Fruit fly (Drosophila melanogaster) whole organism, embryonic: ENCODE data around the gene mRpL35.

Experiments used
- Bgb ChIP-seq: fragments of 200-800 bp; sonication (Bioruptor generic); IDR thresholded peaks from 2 replicates; pipeline ENCODE4 v1.3.6; 2022; ENCODE audit warnings: missing biosample characterization, missing genetic modification characterization; ENCODE audit not compliant: partially characterized antibody
- CG1024 ChIP-seq: fragments of 200-800 bp; sonication (Bioruptor generic); IDR thresholded peaks from 2 replicates; pipeline ENCODE4 v1.3.6; 2022; ENCODE audit warnings: missing biosample characterization, missing genetic modification characterization
- CG11093 ChIP-seq: fragments of 200-800 bp; sonication (Bioruptor generic); IDR thresholded peaks from 3 replicates; pipeline ENCODE4 v1.3.6; 2022; ENCODE audit warnings: missing biosample characterization, missing genetic modification characterization
- CG11456 ChIP-seq: fragments of 200-800 bp; sonication (Bioruptor generic); IDR thresholded peaks from 3 replicates; pipeline ENCODE4 v1.3.6; 2022; ENCODE audit warnings: missing biosample characterization, missing genetic modification characterization
- CG13624 ChIP-seq: fragments of 200-800 bp; sonication (Bioruptor generic); optimal IDR thresholded peaks from 2 replicates; lab custom pipeline; 2016; ENCODE audit warnings: missing biosample characterization, missing genetic modification characterization
- CG1647 ChIP-seq: fragments of 200-800 bp; sonication (Bioruptor generic); optimal IDR thresholded peaks from 3 replicates; lab custom pipeline; 2016; ENCODE audit warnings: missing biosample characterization, missing genetic modification characterization
- CG17328 ChIP-seq: fragments of 200-800 bp; sonication (Bioruptor generic); IDR thresholded peaks from 2 replicates; pipeline ENCODE4 v1.3.6; 2022; ENCODE audit warnings: missing biosample characterization, missing genetic modification characterization
- CG33213 ChIP-seq: fragments of 200-800 bp; sonication (Bioruptor generic); optimal IDR thresholded peaks from 3 replicates; lab custom pipeline; 2016; ENCODE audit warnings: missing biosample characterization, missing genetic modification characterization
- CG4707 ChIP-seq: fragments of 200-800 bp; sonication (Bioruptor generic); optimal IDR thresholded peaks from 2 replicates; lab custom pipeline; 2018; ENCODE audit warnings: missing biosample characterization, mild to moderate bottlenecking, missing genetic modification characterization, moderate library complexity
- CG6254 ChIP-seq: fragments of 200-800 bp; sonication (Bioruptor generic); optimal IDR thresholded peaks from 3 replicates; lab custom pipeline; 2017; ENCODE audit warnings: mild to moderate bottlenecking, missing biosample characterization, missing genetic modification reagents, missing genetic modification characterization
- CG6272 ChIP-seq: fragments of 200-800 bp; sonication (Bioruptor generic); IDR thresholded peaks from 2 replicates; pipeline ENCODE4 v1.3.6; 2022; ENCODE audit warnings: missing biosample characterization, missing genetic modification characterization
- CG7839 ChIP-seq: fragments of 200-800 bp; sonication (Bioruptor generic); optimal IDR thresholded peaks from 3 replicates; lab custom pipeline; 2018; ENCODE audit warnings: missing biosample characterization, mild to moderate bottlenecking, missing genetic modification characterization, moderate library complexity
- CG7987 ChIP-seq: fragments of 200-800 bp; sonication (Bioruptor generic); optimal IDR thresholded peaks from 2 replicates; lab custom pipeline; 2018; ENCODE audit warnings: missing biosample characterization, mild to moderate bottlenecking, missing genetic modification characterization, moderate library complexity
- CG9876 ChIP-seq: fragments of 200-800 bp; sonication (Bioruptor generic); optimal IDR thresholded peaks from 2 replicates; lab custom pipeline; 2016; ENCODE audit warnings: missing biosample characterization, missing genetic modification characterization
- CkIIα-i1 ChIP-seq: fragments of 200-800 bp; sonication (Bioruptor generic); IDR thresholded peaks from 2 replicates; pipeline ENCODE4 v1.3.6; 2022; ENCODE audit warnings: missing biosample characterization, missing genetic modification characterization
- Dad ChIP-seq: fragments of 200-800 bp; sonication (Bioruptor generic); optimal IDR thresholded peaks from 3 replicates; lab custom pipeline; 2016; ENCODE audit warnings: missing biosample characterization, missing genetic modification characterization
- Deaf1 ChIP-seq: fragments of 200-800 bp; optimal IDR thresholded peaks from 3 replicates; lab custom pipeline; 2019; ENCODE audit warnings: missing biosample characterization, mild to moderate bottlenecking, missing genetic modification characterization, moderate library complexity
- HLHmδ ChIP-seq: fragments of 200-800 bp; sonication (Bioruptor generic); optimal IDR thresholded peaks from 2 replicates; lab custom pipeline; 2018; ENCODE audit warnings: missing biosample characterization, mild to moderate bottlenecking, missing genetic modification characterization, moderate library complexity
- MESR4 ChIP-seq: fragments of 200-800 bp; sonication (Bioruptor generic); optimal IDR thresholded peaks from 2 replicates; lab custom pipeline; 2018; ENCODE audit warnings: missing biosample characterization, mild to moderate bottlenecking, missing genetic modification characterization, moderate library complexity
- Max ChIP-seq: fragments of 200-800 bp; sonication (Bioruptor generic); optimal IDR thresholded peaks from 2 replicates; lab custom pipeline; 2016; ENCODE audit warnings: missing biosample characterization, mild to moderate bottlenecking, missing genetic modification characterization
- NFAT ChIP-seq: fragments of 200-800 bp; sonication (Bioruptor generic); IDR thresholded peaks from 2 replicates; pipeline ENCODE4 v1.3.6; 2022; ENCODE audit warnings: missing biosample characterization, missing genetic modification characterization
- Neu2 ChIP-seq: fragments of 200-800 bp; sonication (Bioruptor generic); optimal IDR thresholded peaks from 3 replicates; lab custom pipeline; 2016; ENCODE audit warnings: missing biosample characterization, missing genetic modification characterization, borderline replicate concordance
- Nf-YB ChIP-seq: fragments of 200-800 bp; sonication (Bioruptor generic); optimal IDR thresholded peaks from 3 replicates; lab custom pipeline; 2019; ENCODE audit warnings: missing biosample characterization, mild to moderate bottlenecking, missing genetic modification characterization, moderate library complexity
- Poxn ChIP-seq: fragments of 200-800 bp; sonication (Bioruptor generic); IDR thresholded peaks from 2 replicates; pipeline ENCODE4 v1.3.6; 2022; ENCODE audit warnings: missing biosample characterization, missing genetic modification characterization
- Ptx1 ChIP-seq: fragments of 200-800 bp; sonication (Bioruptor generic); IDR thresholded peaks from 2 replicates; pipeline ENCODE4 v1.3.6; 2022; ENCODE audit warnings: missing biosample characterization, missing genetic modification characterization
- Scr ChIP-seq: fragments of 200-800 bp; sonication (Bioruptor generic); IDR thresholded peaks from 2 replicates; pipeline ENCODE4 v1.3.6; 2022; ENCODE audit warnings: missing biosample characterization, missing genetic modification characterization; ENCODE audit not compliant: partially characterized antibody
- Sry-δ ChIP-seq: fragments of 200-800 bp; sonication (Bioruptor generic); optimal IDR thresholded peaks from 2 replicates; lab custom pipeline; 2016; ENCODE audit warnings: missing biosample characterization, missing genetic modification characterization
- Ssrp ChIP-seq: fragments of 200-800 bp; sonication (Bioruptor generic); optimal IDR thresholded peaks from 2 replicates; lab custom pipeline; 2018; ENCODE audit warnings: missing biosample characterization, mild to moderate bottlenecking, missing genetic modification characterization, moderate library complexity
- Taf1 ChIP-seq: fragments of 200-800 bp; sonication (Bioruptor generic); IDR thresholded peaks from 2 replicates; pipeline ENCODE4 v1.3.6; 2022; ENCODE audit warnings: missing biosample characterization, missing genetic modification characterization
- YL-1 ChIP-seq: fragments of 200-800 bp; sonication (Bioruptor generic); optimal IDR thresholded peaks from 3 replicates; lab custom pipeline; 2017; ENCODE audit warnings: missing biosample characterization, mild to moderate bottlenecking, missing genetic modification characterization
- al ChIP-seq: fragments of 200-800 bp; sonication (Bioruptor generic); IDR thresholded peaks from 2 replicates; pipeline ENCODE4 v1.3.6; 2022; ENCODE audit warnings: missing biosample characterization, missing genetic modification characterization
- amos ChIP-seq: fragments of 200-800 bp; sonication (Bioruptor generic); IDR thresholded peaks from 2 replicates; pipeline ENCODE4 v1.3.6; 2022; ENCODE audit warnings: missing biosample characterization, missing genetic modification characterization; ENCODE audit not compliant: partially characterized antibody
- bowl ChIP-seq: fragments of 200-800 bp; sonication (Bioruptor generic); IDR thresholded peaks from 2 replicates; pipeline ENCODE4 v1.3.6; 2022; ENCODE audit warnings: missing biosample characterization, missing genetic modification characterization
- cg ChIP-seq: fragments of 200-800 bp; sonication (Bioruptor generic); optimal IDR thresholded peaks from 3 replicates; lab custom pipeline; 2019; ENCODE audit warnings: missing biosample characterization, mild to moderate bottlenecking, missing genetic modification characterization, moderate library complexity
- chn ChIP-seq: fragments of 200-800 bp; sonication (Bioruptor generic); optimal IDR thresholded peaks from 2 replicates; lab custom pipeline; 2016; ENCODE audit warnings: missing biosample characterization, missing genetic modification characterization
- dmrt11E ChIP-seq: fragments of 200-800 bp; sonication (Bioruptor generic); optimal IDR thresholded peaks from 3 replicates; lab custom pipeline; 2018; ENCODE audit warnings: missing biosample characterization, mild to moderate bottlenecking, missing genetic modification characterization, moderate library complexity
- fd64A ChIP-seq: fragments of 200-800 bp; sonication (Bioruptor generic); optimal IDR thresholded peaks from 3 replicates; lab custom pipeline; 2018; ENCODE audit warnings: missing biosample characterization, mild to moderate bottlenecking, missing genetic modification characterization
- fru ChIP-seq: fragments of >200 bp; optimal IDR thresholded peaks from 2 replicates; lab custom pipeline; 2017
- ken ChIP-seq: fragments of 200-800 bp; sonication (Bioruptor generic); IDR thresholded peaks from 3 replicates; pipeline ENCODE4 v1.3.6; 2022; ENCODE audit warnings: missing biosample characterization, missing genetic modification characterization
- klu ChIP-seq: fragments of 200-800 bp; sonication (Bioruptor generic); IDR thresholded peaks from 2 replicates; pipeline ENCODE4 v1.3.6; 2022; ENCODE audit warnings: missing biosample characterization, missing genetic modification characterization
- kni ChIP-seq: fragments of 200-800 bp; sonication (Bioruptor generic); optimal IDR thresholded peaks from 3 replicates; lab custom pipeline; 2017; ENCODE audit warnings: mild to moderate bottlenecking, missing biosample characterization, missing genetic modification reagents, missing genetic modification characterization
- nau ChIP-seq: fragments of 200-800 bp; sonication (Bioruptor generic); optimal IDR thresholded peaks from 3 replicates; lab custom pipeline; 2017; ENCODE audit warnings: missing biosample characterization, mild to moderate bottlenecking, missing genetic modification characterization, missing genetic modification reagents
- nerfin-2 ChIP-seq: fragments of 200-800 bp; sonication (Bioruptor generic); IDR thresholded peaks from 2 replicates; pipeline ENCODE4 v1.3.6; 2022; ENCODE audit warnings: missing biosample characterization, missing genetic modification characterization; ENCODE audit not compliant: partially characterized antibody
- p53 ChIP-seq: fragments of 200-800 bp; sonication (Bioruptor generic); optimal IDR thresholded peaks from 2 replicates; lab custom pipeline; 2016; ENCODE audit warnings: missing biosample characterization, missing genetic modification characterization
- ranshi ChIP-seq: fragments of 200-800 bp; sonication (Bioruptor generic); IDR thresholded peaks from 2 replicates; pipeline ENCODE4 v1.3.6; 2022; ENCODE audit warnings: missing biosample characterization, missing genetic modification characterization
- run ChIP-seq: fragments of 200-800 bp; sonication (Bioruptor generic); optimal IDR thresholded peaks from 3 replicates; lab custom pipeline; 2018; ENCODE audit warnings: missing biosample characterization, mild to moderate bottlenecking, missing genetic modification characterization
- toy ChIP-seq: fragments of 200-800 bp; sonication (Bioruptor generic); IDR thresholded peaks from 2 replicates; pipeline ENCODE4 v1.3.6; 2022; ENCODE audit warnings: missing biosample characterization, missing genetic modification characterization
- unc-4 ChIP-seq: fragments of 200-800 bp; sonication (Bioruptor generic); IDR thresholded peaks from 2 replicates; pipeline ENCODE4 v1.3.6; 2022; ENCODE audit warnings: missing biosample characterization, missing genetic modification characterization; ENCODE audit not compliant: partially characterized antibody
- unpg ChIP-seq: fragments of 200-800 bp; sonication (Bioruptor generic); optimal IDR thresholded peaks from 3 replicates; lab custom pipeline; 2018; ENCODE audit warnings: missing biosample characterization, mild to moderate bottlenecking, missing genetic modification characterization, moderate library complexity
- vvl ChIP-seq: fragments of 200-800 bp; sonication (Bioruptor generic); IDR thresholded peaks from 2 replicates; pipeline ENCODE4 v1.3.6; 2022; ENCODE audit warnings: missing biosample characterization, missing genetic modification characterization
- z ChIP-seq: fragments of 200-800 bp; sonication (Bioruptor generic); IDR thresholded peaks from 3 replicates; pipeline ENCODE4 v1.3.6; 2022; ENCODE audit warnings: missing biosample characterization, missing genetic modification characterization

Gene mRpL35

DNA sequence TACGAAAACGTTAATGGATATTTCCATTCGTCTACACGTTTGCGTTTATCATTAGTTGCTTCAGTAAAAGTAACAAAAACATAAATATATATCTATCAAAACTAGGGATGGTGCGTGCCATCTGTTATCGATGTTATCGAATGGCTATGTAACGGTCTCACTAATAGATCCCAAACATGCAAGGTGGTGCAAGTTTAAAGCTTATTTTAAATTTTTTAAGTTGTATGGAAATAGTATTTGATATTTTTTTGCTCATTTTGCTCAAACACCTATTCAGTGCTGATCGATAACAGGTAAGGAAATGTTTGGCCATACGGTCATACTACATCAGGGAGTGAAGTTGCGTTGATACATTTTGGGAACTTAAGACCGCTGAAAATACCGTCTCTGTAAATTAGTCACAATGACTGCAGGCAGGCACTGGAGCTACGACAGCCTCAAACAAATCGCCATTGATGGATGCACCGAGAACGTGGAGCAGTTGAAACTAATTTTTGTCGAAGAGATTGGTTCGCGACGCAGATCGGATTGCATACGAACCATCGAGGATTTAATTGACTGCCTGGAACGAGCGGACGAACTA is 10.9 kb downstream of the mRpL35 start, which contains the start of the genes CG45099, CG6015, pit and Fadd (continued):
- TF ChIP-seq Bgb (peak; percentile 60), nerfin-2 (peak; percentile 50), p53 (GFP tag; lab: Kevin White, UChicago) (no peak), Deaf1 (tag; lab: Kevin White, UChicago) (no peak), Scr (peak; percentile 71), Sry-δ (GFP tag; lab: Kevin White, UChicago) (peak; percentile 82), fd64A (no peak), HLHmδ (no peak), toy (GFP tag; lab: Robert Waterston, UW) (no peak), CkIIα-i1 (GFP tag; lab: Robert Waterston, UW) (no peak), CG1647 (GFP tag; lab: Kevin White, UChicago) (no peak), YL-1 (GFP tag; lab: Kevin White, UChicago) (no peak), CG11093 (no peak), amos (peak; percentile 59; the same call in 1 of the 2 replicates), dmrt11E (no peak), CG33213 (no peak), Max (GFP tag; lab: Kevin White, UChicago) (no peak), Ptx1 (GFP tag; lab: Robert Waterston, UW) (no peak), ranshi (no peak), unpg (GFP tag; lab: Kevin White, UChicago) (no peak), fru (no peak), al (GFP tag; lab: Robert Waterston, UW) (no peak), run (tag; lab: Kevin White, UChicago) (no peak), kni (GFP tag; lab: Kevin White, UChicago) (no peak), cg (GFP tag; lab: Kevin White, UChicago) (no peak), CG9876 (GFP tag; lab: Kevin White, UChicago) (no peak), z (GFP tag; lab: Robert Waterston, UW) (no peak), CG6272 (GFP tag; lab: Robert Waterston, UW) (no peak), CG1024 (GFP tag; lab: Robert Waterston, UW) (no peak), NFAT (GFP tag; lab: Robert Waterston, UW) (0 out of 2 replicates have a peak, but pooled peaks have one; percentile 11), vvl (no peak), Taf1 (GFP tag; lab: Robert Waterston, UW) (no peak), Neu2 (GFP tag; lab: Kevin White, UChicago) (no peak), MESR4 (peak; percentile 34), nau (GFP tag; lab: Kevin White, UChicago) (no peak), Nf-YB (GFP tag; lab: Kevin White, UChicago) (no peak), ken (GFP tag; lab: Robert Waterston, UW) (no peak), klu (GFP tag; lab: Robert Waterston, UW) (no peak), Dad (no peak), bowl (no peak), unc-4 (peak; percentile 63), CG13624 (GFP tag; lab: Kevin White, UChicago) (peak; percentile 34), CG17328 (no peak), CG11456 (GFP tag; lab: Robert Waterston, UW) (no peak), CG7839 (no peak), CG7987 (GFP tag; lab: Kevin White, UChicago) (no peak), CG4707 (GFP tag; lab: Kevin White, UChicago) (no peak), Poxn (no peak), Ssrp (tag; lab: Kevin White, UChicago) (no peak), CG6254 (GFP tag; lab: Kevin White, UChicago) (no peak), chn (GFP tag; lab: Kevin White, UChicago) (no peak)
